Fruit fly (Drosophila melanogaster) whole organism, embryonic: ENCODE measurements around the gene Gen.

ENCODE experiments used
- Adf1 ChIP-seq: fragments of 200-800 bp; sonication (Bioruptor generic); IDR thresholded peaks from 2 replicates; pipeline ENCODE4 v1.3.6; 2022; ENCODE audit warnings: missing biosample characterization, missing genetic modification characterization
- Awh ChIP-seq: fragments of 200-800 bp; sonication (Bioruptor generic); IDR thresholded peaks from 2 replicates; pipeline ENCODE4, ENCODE4 v1.3.6; 2022; ENCODE audit warnings: missing biosample characterization, missing genetic modification characterization
- B-H1 ChIP-seq: fragments of 200-800 bp; sonication (Bioruptor generic); IDR thresholded peaks from 3 replicates; pipeline ENCODE4 v1.3.6; 2022; ENCODE audit warnings: missing biosample characterization, missing genetic modification characterization
- CG11696 ChIP-seq: fragments of 200-800 bp; sonication (Bioruptor generic); IDR thresholded peaks from 2 replicates; pipeline ENCODE4 v1.3.6; 2022; ENCODE audit warnings: missing biosample characterization, missing genetic modification characterization
- CG12155 ChIP-seq: fragments of 200-800 bp; sonication (Bioruptor generic); optimal IDR thresholded peaks from 3 replicates; lab custom pipeline; 2016; ENCODE audit warnings: missing biosample characterization, missing genetic modification characterization
- CG12236 ChIP-seq: fragments of 200-800 bp; sonication (Bioruptor generic); optimal IDR thresholded peaks from 2 replicates; lab custom pipeline; 2016; ENCODE audit warnings: missing biosample characterization, missing genetic modification characterization
- CG12744 ChIP-seq: fragments of 200-800 bp; sonication (Bioruptor generic); optimal IDR thresholded peaks from 2 replicates; lab custom pipeline; 2016; ENCODE audit warnings: missing biosample characterization, missing genetic modification characterization
- CG14050 ChIP-seq: fragments of 200-800 bp; sonication (Bioruptor generic); IDR thresholded peaks from 3 replicates; pipeline ENCODE4 v1.3.6; 2022; ENCODE audit warnings: missing biosample characterization, missing genetic modification characterization
- CG15479 ChIP-seq: fragments of 200-800 bp; sonication (Bioruptor generic); optimal IDR thresholded peaks from 3 replicates; lab custom pipeline; 2019; ENCODE audit warnings: missing biosample characterization, mild to moderate bottlenecking, missing genetic modification characterization, moderate library complexity
- CG16779 ChIP-seq: fragments of 200-800 bp; sonication (Bioruptor generic); IDR thresholded peaks from 2 replicates; pipeline ENCODE4 v1.3.6; 2022; ENCODE audit warnings: missing biosample characterization, missing genetic modification characterization
- CG16813 ChIP-seq: fragments of 200-800 bp; sonication (Bioruptor generic); IDR thresholded peaks from 3 replicates; pipeline ENCODE4 v1.3.6; 2022; ENCODE audit warnings: missing biosample characterization, missing genetic modification characterization; ENCODE audit not compliant: partially characterized antibody
- CG17186 ChIP-seq: fragments of 200-800 bp; sonication (Bioruptor generic); optimal IDR thresholded peaks from 3 replicates; lab custom pipeline; 2017; ENCODE audit warnings: missing biosample characterization, missing genetic modification reagents, missing genetic modification characterization
- CG18764 ChIP-seq: fragments of 200-800 bp; sonication (Bioruptor generic); optimal IDR thresholded peaks from 3 replicates; lab custom pipeline; 2016; ENCODE audit warnings: missing biosample characterization, missing genetic modification characterization
- CG2875 ChIP-seq: fragments of 200-800 bp; sonication (Bioruptor generic); optimal IDR thresholded peaks from 2 replicates; lab custom pipeline; 2017; ENCODE audit warnings: missing biosample characterization, mild to moderate bottlenecking, missing genetic modification characterization, missing genetic modification reagents
- CG32767 ChIP-seq: fragments of 200-800 bp; sonication (Bioruptor generic); IDR thresholded peaks from 2 replicates; pipeline ENCODE4 v1.3.6; 2022; ENCODE audit warnings: missing biosample characterization, missing genetic modification characterization
- CG4730 ChIP-seq: fragments of 200-800 bp; sonication (Bioruptor generic); IDR thresholded peaks from 2 replicates; pipeline ENCODE4 v1.3.6; 2022; ENCODE audit warnings: missing biosample characterization, missing genetic modification characterization
- CG7987 ChIP-seq: fragments of 200-800 bp; sonication (Bioruptor generic); optimal IDR thresholded peaks from 2 replicates; lab custom pipeline; 2018; ENCODE audit warnings: missing biosample characterization, mild to moderate bottlenecking, missing genetic modification characterization, moderate library complexity
- CG9932 ChIP-seq: fragments of 200-800 bp; sonication (Bioruptor generic); IDR thresholded peaks from 2 replicates; pipeline ENCODE4 v1.3.6; 2022; ENCODE audit warnings: missing biosample characterization, missing genetic modification characterization
- CTCF ChIP-seq: fragments of 200-800 bp; sonication (Bioruptor generic); optimal IDR thresholded peaks from 2 replicates; lab custom pipeline; 2017; ENCODE audit warnings: missing biosample characterization, mild to moderate bottlenecking, missing genetic modification characterization, moderate library complexity
- Camta ChIP-seq: fragments of 200-800 bp; sonication (Bioruptor generic); optimal IDR thresholded peaks from 2 replicates; lab custom pipeline; 2016; ENCODE audit warnings: missing biosample characterization, missing genetic modification characterization
- Fer2 ChIP-seq: fragments of 200-800 bp; sonication (Bioruptor generic); optimal IDR thresholded peaks from 2 replicates; lab custom pipeline; 2018; ENCODE audit warnings: missing biosample characterization, mild to moderate bottlenecking, missing genetic modification characterization, moderate library complexity
- HLH4C ChIP-seq: fragments of 200-800 bp; sonication (Bioruptor generic); IDR thresholded peaks from 3 replicates; pipeline ENCODE4 v1.3.6; 2022; ENCODE audit warnings: missing biosample characterization, missing genetic modification characterization; ENCODE audit not compliant: partially characterized antibody
- Hr78 ChIP-seq, 2 experiments: fragments of 200-800 bp in 1 of 2; fragments of >200 bp in 1 of 2; sonication (Bioruptor generic) in 1 of 2; optimal IDR thresholded peaks; 2 replicates each; lab custom pipeline; 2017 to 2019; ENCODE audit warnings: missing biosample characterization in 2 of 2, missing genetic modification characterization in 2 of 2, mild to moderate bottlenecking in 1 of 2, moderate library complexity in 1 of 2
- Lim3 ChIP-seq: fragments of 200-800 bp; sonication (Bioruptor generic); IDR thresholded peaks from 2 replicates; pipeline ENCODE4 v1.3.6; 2022; ENCODE audit warnings: missing biosample characterization, missing genetic modification characterization
- Mrtf ChIP-seq: fragments of 200-800 bp; sonication (Bioruptor generic); IDR thresholded peaks from 3 replicates; pipeline ENCODE4 v1.3.6; 2022; ENCODE audit warnings: missing biosample characterization, missing genetic modification characterization
- Oaz ChIP-seq: fragments of 200-800 bp; sonication (Bioruptor generic); IDR thresholded peaks from 2 replicates; pipeline ENCODE4 v1.3.6; 2022; ENCODE audit warnings: missing biosample characterization, missing genetic modification characterization
- Sin3A ChIP-seq: fragments of >200 bp; optimal IDR thresholded peaks from 2 replicates; lab custom pipeline; 2018
- Ssrp ChIP-seq: fragments of 200-800 bp; sonication (Bioruptor generic); optimal IDR thresholded peaks from 2 replicates; lab custom pipeline; 2018; ENCODE audit warnings: missing biosample characterization, mild to moderate bottlenecking, missing genetic modification characterization, moderate library complexity
- Vsx1 ChIP-seq: fragments of 200-800 bp; sonication (Bioruptor generic); optimal IDR thresholded peaks from 2 replicates; lab custom pipeline; 2017; ENCODE audit warnings: missing biosample characterization, mild to moderate bottlenecking, missing genetic modification characterization, missing genetic modification reagents
- Xrp1 ChIP-seq: fragments of 200-800 bp; sonication (Bioruptor generic); IDR thresholded peaks from 2 replicates; pipeline ENCODE4 v1.3.6; 2022; ENCODE audit warnings: missing biosample characterization, missing genetic modification characterization
- bigmax ChIP-seq: fragments of 200-800 bp; sonication (Bioruptor generic); optimal IDR thresholded peaks from 2 replicates; lab custom pipeline; 2018; ENCODE audit warnings: missing biosample characterization, mild to moderate bottlenecking, missing genetic modification characterization
- bowl ChIP-seq: fragments of 200-800 bp; sonication (Bioruptor generic); IDR thresholded peaks from 2 replicates; pipeline ENCODE4 v1.3.6; 2022; ENCODE audit warnings: missing biosample characterization, missing genetic modification characterization
- btn ChIP-seq: fragments of 200-800 bp; sonication (Bioruptor generic); optimal IDR thresholded peaks from 2 replicates; lab custom pipeline; 2016; ENCODE audit warnings: missing biosample characterization, missing genetic modification characterization
- cg ChIP-seq: fragments of 200-800 bp; sonication (Bioruptor generic); optimal IDR thresholded peaks from 3 replicates; lab custom pipeline; 2019; ENCODE audit warnings: missing biosample characterization, mild to moderate bottlenecking, missing genetic modification characterization, moderate library complexity
- ci ChIP-seq: fragments of 200-800 bp; sonication (Bioruptor generic); IDR thresholded peaks from 3 replicates; pipeline ENCODE4 v1.3.6; 2022; ENCODE audit warnings: missing biosample characterization, missing genetic modification characterization
- dpn ChIP-seq, 2 experiments: fragments of 200-800 bp; sonication (Bioruptor generic); optimal IDR thresholded peaks; 3 replicates each; lab custom pipeline; 2016; ENCODE audit warnings: missing biosample characterization in 2 of 2, missing genetic modification characterization in 2 of 2
- fd96Cb ChIP-seq: fragments of 200-800 bp; sonication (Bioruptor generic); optimal IDR thresholded peaks from 2 replicates; lab custom pipeline; 2018; ENCODE audit warnings: missing biosample characterization, mild to moderate bottlenecking, missing genetic modification characterization, moderate library complexity
- gfzf ChIP-seq: fragments of 200-800 bp; sonication (Bioruptor generic); optimal IDR thresholded peaks from 2 replicates; lab custom pipeline; 2016; ENCODE audit warnings: missing biosample characterization, mild to moderate bottlenecking, missing genetic modification characterization, moderate library complexity
- lmd ChIP-seq: fragments of 200-800 bp; sonication (Bioruptor generic); IDR thresholded peaks from 2 replicates; pipeline ENCODE4 v1.3.6; 2022; ENCODE audit warnings: missing biosample characterization, missing genetic modification characterization
- mld ChIP-seq: fragments of 200-800 bp; sonication (Bioruptor generic); IDR thresholded peaks from 3 replicates; pipeline ENCODE4 v1.3.6; 2022; ENCODE audit warnings: missing biosample characterization, missing genetic modification characterization; ENCODE audit not compliant: partially characterized antibody
- nerfin-2 ChIP-seq: fragments of 200-800 bp; sonication (Bioruptor generic); IDR thresholded peaks from 2 replicates; pipeline ENCODE4 v1.3.6; 2022; ENCODE audit warnings: missing biosample characterization, missing genetic modification characterization; ENCODE audit not compliant: partially characterized antibody
- pan ChIP-seq, 4 experiments: fragments of >200 bp in 3 of 4; fragments of 200-800 bp in 1 of 4; sonication (Bioruptor generic) in 1 of 4; optimal IDR thresholded peaks in 3 of 4; IDR thresholded peaks in 1 of 4; 2 replicates each; pipeline versions ENCODE4 v1.3.6 to Lab custom; 2017 to 2022; ENCODE audit warnings: missing biosample characterization in 2 of 4, missing genetic modification characterization in 2 of 4, mixed read lengths in 1 of 4
- run ChIP-seq: fragments of 200-800 bp; sonication (Bioruptor generic); optimal IDR thresholded peaks from 3 replicates; lab custom pipeline; 2018; ENCODE audit warnings: missing biosample characterization, mild to moderate bottlenecking, missing genetic modification characterization
- scrt ChIP-seq: fragments of 200-800 bp; sonication (Bioruptor generic); optimal IDR thresholded peaks from 2 replicates; lab custom pipeline; 2018; ENCODE audit warnings: missing biosample characterization, mild to moderate bottlenecking, missing genetic modification characterization, moderate library complexity
- sna ChIP-seq: fragments of 200-800 bp; sonication (Bioruptor generic); IDR thresholded peaks from 2 replicates; pipeline ENCODE4 v1.3.6; 2022; ENCODE audit warnings: missing biosample characterization, missing genetic modification characterization; ENCODE audit not compliant: partially characterized antibody
- wek ChIP-seq: fragments of 200-800 bp; sonication (Bioruptor generic); optimal IDR thresholded peaks from 3 replicates; lab custom pipeline; 2018; ENCODE audit warnings: missing biosample characterization, mild to moderate bottlenecking, missing genetic modification characterization, moderate library complexity

Gen gene

dm6 chr3L:5188402-5188801, 36.2 kb upstream of the Gen start (continued):
- TF ChIP-seq HLH4C (no peak), Mrtf (GFP tag; lab: Robert Waterston, UW) (no peak), CG32767 (GFP tag; lab: Robert Waterston, UW) (no peak), btn (no peak), CG14050 (GFP tag; lab: Robert Waterston, UW) (no peak), CG18764 (GFP tag; lab: Kevin White, UChicago) (no peak), CG11696 (GFP tag; lab: Robert Waterston, UW) (no peak), Ssrp (tag; lab: Kevin White, UChicago) (peak; percentile 2), Sin3A (no peak), Awh (no peak), run (no peak), sna (GFP tag; lab: Robert Waterston, UW) (no peak), CG12744 (no peak), dpn (GFP tag; optimal IDR thresholded peaks at IDR 0.05; lab: Kevin White, UChicago) (peak in 1 of 2 experiments; percentile 14), fd96Cb (tag; lab: Kevin White, UChicago) (no peak), Vsx1 (no peak), gfzf (GFP tag; lab: Kevin White, UChicago) (no peak), ci (GFP tag; lab: Robert Waterston, UW) (0 out of 3 replicates have a peak, but pooled peaks have one; percentile 30), CG16779 (no peak), CG12236 (GFP tag; lab: Kevin White, UChicago) (no peak), Fer2 (tag; lab: Kevin White, UChicago) (no peak), Hr78 (GFP tag; optimal IDR thresholded peaks at IDR 0.05; lab: Kevin White, UChicago) (no peak), CG15479 (GFP tag; lab: Kevin White, UChicago) (no peak), lmd (GFP tag; lab: Robert Waterston, UW) (no peak), cg (no peak), CG2875 (GFP tag; lab: Kevin White, UChicago) (no peak), scrt (GFP tag; lab: Kevin White, UChicago) (peak; percentile 2), wek (GFP tag; lab: Kevin White, UChicago) (no peak), CG17186 (GFP tag; lab: Kevin White, UChicago) (no peak), CG7987 (GFP tag; lab: Kevin White, UChicago) (no peak), B-H1 (GFP tag; lab: Robert Waterston, UW) (no peak), CG16813 (no peak), bowl (GFP tag; lab: Robert Waterston, UW) (no peak), Lim3 (GFP tag; lab: Robert Waterston, UW) (no peak), Xrp1 (GFP tag; lab: Robert Waterston, UW) (peak; percentile 31; the same call in 1 of the 2 replicates), CG12155 (GFP tag; lab: Kevin White, UChicago) (peak; percentile 27), mld (no peak), Camta (no peak), Adf1 (no peak), nerfin-2 (GFP tag; lab: Robert Waterston, UW) (no peak), Oaz (GFP tag; lab: Robert Waterston, UW) (no peak), pan (optimal IDR thresholded peaks at IDR 0.05; lab: Kevin White, UChicago) (no peak), pan (GFP tag; optimal IDR thresholded peaks at IDR 0.05 in 1 of 2, IDR thresholded peaks at IDR 0.05 in 1 of 2) (no peak), CG4730 (GFP tag; lab: Robert Waterston, UW) (no peak), bigmax (no peak), CG9932 (GFP tag; lab: Robert Waterston, UW) (no peak), CTCF (GFP tag; lab: Kevin White, UChicago) (no peak)
